Worm (Caenorhabditis elegans): ENCODE measurements around the gene dnj-20.

The dnj-20 gene

ce11 chrII:9619402-9619862 lies 4.5 kb downstream of the dnj-20 start (continued):
- TF ChIP-seq die-1 (tag; optimal IDR thresholded peaks at IDR 0.05) (peak; percentile 20), zfh-2 (GFP tag; conservative IDR thresholded peaks at IDR 0.05) (0 out of 2 replicates have a peak, but pooled peaks have one; percentile 25), C06A6.2 (GFP tag; conservative IDR thresholded peaks at IDR 0.05) (0 out of 2 replicates have a peak, but pooled peaks have one; percentile 11), let-526 (GFP tag; IDR thresholded peaks at IDR 0.05) (no peak), snpc-4 (GFP tag; optimal IDR thresholded peaks at IDR 0.05) (no peak), snpc-4 (tag; optimal IDR thresholded peaks at IDR 0.05) (peak in 3 of 4 experiments; percentile 3 to 32 (median 6)), somi-1 (GFP tag; optimal IDR thresholded peaks at IDR 0.05) (peak; percentile 56), nfya-1 (tag; optimal IDR thresholded peaks at IDR 0.05; ENCODE audit: borderline replicate concordance, insufficient read depth) (no peak), ets-4 (GFP tag; optimal IDR thresholded peaks at IDR 0.05) (peak; percentile 94), B0336.3 (GFP tag; IDR thresholded peaks at IDR 0.05) (peak; percentile 41; the same call in 1 of the 2 replicates), T07F8.4 (tag; optimal IDR thresholded peaks at IDR 0.05) (no peak), lin-54 (GFP tag; optimal IDR thresholded peaks at IDR 0.05) (peak; percentile 25), let-607 (tag; optimal IDR thresholded peaks at IDR 0.05) (peak; percentile 80 to 94), madf-10 (tag; optimal IDR thresholded peaks at IDR 0.05) (peak; percentile 15), egl-44 (GFP tag; IDR thresholded peaks at IDR 0.05) (peak; percentile 56; the same call in 1 of the 2 replicates), dox-1 (GFP tag; IDR thresholded peaks at IDR 0.05) (peak; percentile 49; the same call in 1 of the 2 replicates)

ce11 chrII:9618759-9619158 lies 5.2 kb downstream of the dnj-20 start:
- TF ChIP-seq dpl-1 (GFP tag; optimal IDR thresholded peaks at IDR 0.05) (no peak), cebp-1 (GFP tag; IDR thresholded peaks at IDR 0.05) (peak; percentile 75), cebp-1 (tag; optimal IDR thresholded peaks at IDR 0.05) (peak; percentile 75), unc-62 (GFP tag; optimal IDR thresholded peaks at IDR 0.05) (no peak), zim-3 (tag; optimal IDR thresholded peaks at IDR 0.05) (peak; percentile 36), bed-2 (GFP tag; IDR thresholded peaks at IDR 0.05) (no peak), dpff-1 (tag; optimal IDR thresholded peaks at IDR 0.05) (no peak), snpc-1.1 (tag; optimal IDR thresholded peaks at IDR 0.05; ENCODE audit: insufficient read depth) (no peak), ZK185.1 (tag; optimal IDR thresholded peaks at IDR 0.05; ENCODE audit: poor library complexity, severe bottlenecking) (peak; percentile 37), F10E7.11 (tag; optimal IDR thresholded peaks at IDR 0.05) (peak; percentile 6), hmg-1.2 (GFP tag; IDR thresholded peaks at IDR 0.05) (no peak), egl-18 (GFP tag; IDR thresholded peaks at IDR 0.05) (no peak), ztf-6 (GFP tag; IDR thresholded peaks at IDR 0.05) (no peak), Y95B8A.8 (GFP tag; IDR thresholded peaks at IDR 0.05) (0 out of 2 replicates have a peak, but pooled peaks have one; percentile 5), gei-17 (GFP tag; optimal IDR thresholded peaks at IDR 0.05) (no peak), let-526 (GFP tag; IDR thresholded peaks at IDR 0.05) (peak; percentile 16; the same call in 1 of the 2 replicates), rec-8 (tag; optimal IDR thresholded peaks at IDR 0.05) (no peak), Y56A3A.18 (GFP tag; IDR thresholded peaks at IDR 0.05) (no peak; the same call in 1 of the 2 replicates)

ce11 chrII:9617902-9618245 lies 6.1 kb downstream of the dnj-20 start:
- TF ChIP-seq ets-4 (GFP tag; optimal IDR thresholded peaks at IDR 0.05) (no peak), athp-1 (tag; optimal IDR thresholded peaks at IDR 0.05) (no peak), K11D2.4 (GFP tag; IDR thresholded peaks at IDR 0.05) (no peak), nhr-80 (tag; optimal IDR thresholded peaks at IDR 0.05) (peak; percentile 15), bed-2 (GFP tag; IDR thresholded peaks at IDR 0.05) (no peak), egrh-3 (GFP tag; IDR thresholded peaks at IDR 0.05) (no peak), nfyb-1 (GFP tag; IDR thresholded peaks at IDR 0.05) (no peak), Y53G8AR.9 (GFP tag; conservative IDR thresholded peaks at IDR 0.05) (0 out of 2 replicates have a peak, but pooled peaks have one; percentile 5), rcor-1 (GFP tag; IDR thresholded peaks at IDR 0.05) (peak; percentile 37; the same call in 1 of the 2 replicates), tlf-1 (GFP tag; optimal IDR thresholded peaks at IDR 0.05) (no peak), F22D6.2 (tag; optimal IDR thresholded peaks at IDR 0.05) (no peak), pbrm-1 (GFP tag; IDR thresholded peaks at IDR 0.05) (peak; percentile 10; the same call in 1 of the 2 replicates), ZK185.1 (tag; optimal IDR thresholded peaks at IDR 0.05; ENCODE audit: poor library complexity, severe bottlenecking) (peak; percentile 37), madf-6 (GFP tag; IDR thresholded peaks at IDR 0.05) (no peak), lin-26 (GFP tag; IDR thresholded peaks at IDR 0.05) (0 out of 2 replicates have a peak, but pooled peaks have one; percentile 19), let-607 (tag; optimal IDR thresholded peaks at IDR 0.05) (peak in 1 of 2 experiments; percentile 8), madf-10 (tag; optimal IDR thresholded peaks at IDR 0.05) (peak; percentile 21)
